Worm (Caenorhabditis elegans) whole organism, late embryonic: ENCODE results near the gene H23L24.1.

Experiments used
- ceh-6 ChIP-seq: fragments of 200-800 bp; sonication (Bioruptor generic); optimal IDR thresholded peaks from 2 replicates; lab custom pipeline; 2018; ENCODE audit warnings: mild to moderate bottlenecking, missing genetic modification characterization, missing compliant biosample characterization
- elt-2 ChIP-seq: sonication (generic microtip); optimal IDR thresholded peaks from 2 replicates; lab custom pipeline; 2016; ENCODE audit warnings: missing genetic modification reagents, missing genetic modification characterization, missing compliant biosample characterization

- no peak for TF ChIP-seq elt-2
- TF ChIP-seq ceh-6 (GFP tag; lab: Kevin White, UChicago) = no peak
These were observed 6.7 kb downstream of the H23L24.1 start for ce11 chrIV:8724907-8725306.
